Fruit fly (Drosophila melanogaster) whole organism, prepupa: ENCODE measurements around the gene Gr22e.

ENCODE experiments used
- Ets96B ChIP-seq: fragments of 200-800 bp; optimal IDR thresholded peaks from 2 replicates; lab custom pipeline; 2019; ENCODE audit warnings: missing biosample characterization, mild to moderate bottlenecking, missing genetic modification characterization, moderate library complexity
- Lpt ChIP-seq: fragments of 200-800 bp; sonication (Bioruptor generic); optimal IDR thresholded peaks from 3 replicates; lab custom pipeline; 2016; ENCODE audit warnings: missing biosample characterization, missing genetic modification characterization
- Sox15 ChIP-seq: fragments of 200-800 bp; sonication (Bioruptor generic); optimal IDR thresholded peaks from 3 replicates; lab custom pipeline; 2016; ENCODE audit warnings: missing biosample characterization, missing genetic modification characterization

- no peak for TF ChIP-seq Ets96B (tag; lab: Kevin White, UChicago)
- no peak for TF ChIP-seq Lpt
- TF ChIP-seq Sox15 (GFP tag; lab: Kevin White, UChicago): no peak
Observed at dm6 chr2L:1748410-1748809, 35.5 kb upstream of the Gr22e start.
